Worm (Caenorhabditis elegans) whole organism, late embryonic: ENCODE measurements around the gene lido-13.

ENCODE experiments used
- C08G9.2 ChIP-seq: sonication (generic microtip); optimal IDR thresholded peaks from 2 replicates; lab custom pipeline; 2016; ENCODE audit warnings: mild to moderate bottlenecking, missing genetic modification characterization, moderate library complexity, missing compliant biosample characterization
- K09A11.1 ChIP-seq: sonication (generic microtip); optimal IDR thresholded peaks from 2 replicates; lab custom pipeline; 2017; ENCODE audit warnings: antibody characterized with exemption, mild to moderate bottlenecking, missing genetic modification characterization, missing compliant biosample characterization; ENCODE audit not compliant: insufficient read depth
- T23F11.4 ChIP-seq: fragments of 200-800 bp; sonication (Bioruptor generic); optimal IDR thresholded peaks from 2 replicates; lab custom pipeline; 2018; ENCODE audit warnings: mild to moderate bottlenecking, missing genetic modification characterization, missing compliant biosample characterization
- ahr-1 ChIP-seq: sonication (generic microtip); optimal IDR thresholded peaks from 2 replicates; lab custom pipeline; 2016; ENCODE audit warnings: missing genetic modification characterization, missing compliant biosample characterization
- ama-1 ChIP-seq: fragments of 150-350 bp; optimal IDR thresholded peaks from 2 replicates; lab custom pipeline; 2014
- ceh-14 ChIP-seq: sonication (generic microtip); optimal IDR thresholded peaks from 2 replicates; lab custom pipeline; 2016; ENCODE audit warnings: missing genotype, missing genetic modification characterization, missing compliant biosample characterization
- ceh-18 ChIP-seq: sonication (generic microtip); optimal IDR thresholded peaks from 2 replicates; lab custom pipeline; 2016; ENCODE audit warnings: missing genetic modification characterization, missing compliant biosample characterization
- ceh-19 ChIP-seq: fragments of 200-800 bp; sonication (Bioruptor generic); optimal IDR thresholded peaks from 2 replicates; lab custom pipeline; 2018; ENCODE audit warnings: mild to moderate bottlenecking, missing genetic modification characterization, missing compliant biosample characterization
- ceh-22 ChIP-seq: sonication (generic microtip); optimal IDR thresholded peaks from 2 replicates; lab custom pipeline; 2017; ENCODE audit warnings: missing biosample characterization, missing genetic modification characterization
- ceh-30 ChIP-seq: fragments of 150-350 bp; optimal IDR thresholded peaks from 2 replicates; lab custom pipeline; 2014; ENCODE audit warnings: missing biosample characterization, missing genetic modification characterization
- ceh-31 ChIP-seq: sonication (generic microtip); optimal IDR thresholded peaks from 2 replicates; lab custom pipeline; 2016; ENCODE audit warnings: missing genetic modification characterization, missing compliant biosample characterization
- ceh-34 ChIP-seq: sonication (generic microtip); optimal IDR thresholded peaks from 2 replicates; lab custom pipeline; 2016; ENCODE audit warnings: mild to moderate bottlenecking, missing genetic modification characterization, missing compliant biosample characterization
- ceh-45 ChIP-seq: fragments of 200-800 bp; sonication (Bioruptor generic); IDR thresholded peaks from 2 replicates; pipeline ENCODE4 v1.3.6; 2022; ENCODE audit warnings: missing genetic modification reagents, missing genetic modification characterization, missing compliant biosample characterization
- ceh-9 ChIP-seq: sonication (generic microtip); optimal IDR thresholded peaks from 2 replicates; lab custom pipeline; 2016; ENCODE audit warnings: mild to moderate bottlenecking, missing genetic modification characterization, inconsistent platforms, missing compliant biosample characterization
- che-1 ChIP-seq: sonication (generic microtip); optimal IDR thresholded peaks from 2 replicates; lab custom pipeline; 2016; ENCODE audit warnings: mild to moderate bottlenecking, missing genetic modification characterization, missing compliant biosample characterization
- dve-1 ChIP-seq: sonication (generic microtip); optimal IDR thresholded peaks from 2 replicates; lab custom pipeline; 2017; ENCODE audit warnings: antibody characterized with exemption, mild to moderate bottlenecking, missing genetic modification characterization, missing compliant biosample characterization
- elt-4 ChIP-seq: sonication (generic microtip); optimal IDR thresholded peaks from 2 replicates; lab custom pipeline; 2016; ENCODE audit warnings: missing genetic modification characterization, missing compliant biosample characterization
- ets-4 ChIP-seq: sonication (generic microtip); optimal IDR thresholded peaks from 2 replicates; lab custom pipeline; 2016; ENCODE audit warnings: missing genetic modification characterization, missing compliant biosample characterization
- fkh-6 ChIP-seq: sonication (generic microtip); optimal IDR thresholded peaks from 2 replicates; lab custom pipeline; 2016; ENCODE audit warnings: missing genetic modification characterization, missing compliant biosample characterization
- gmeb-2 ChIP-seq: sonication (generic microtip); optimal IDR thresholded peaks from 2 replicates; lab custom pipeline; 2016; ENCODE audit warnings: missing genetic modification characterization, inconsistent platforms, missing compliant biosample characterization
- hlh-13 ChIP-seq: fragments of 200-800 bp; sonication (Bioruptor generic); optimal IDR thresholded peaks from 2 replicates; lab custom pipeline; 2018; ENCODE audit warnings: mild to moderate bottlenecking, missing genetic modification characterization, missing compliant biosample characterization
- hlh-15 ChIP-seq: sonication (generic microtip); optimal IDR thresholded peaks from 2 replicates; lab custom pipeline; 2016; ENCODE audit warnings: missing genetic modification characterization, missing compliant biosample characterization
- hlh-30 ChIP-seq: sonication (generic microtip); optimal IDR thresholded peaks from 2 replicates; lab custom pipeline; 2017; ENCODE audit warnings: antibody characterized with exemption, missing genetic modification characterization, missing compliant biosample characterization; ENCODE audit not compliant: insufficient read depth
- hlh-6 ChIP-seq: sonication (generic microtip); optimal IDR thresholded peaks from 2 replicates; lab custom pipeline; 2016; ENCODE audit warnings: missing genotype, missing genetic modification characterization, missing compliant biosample characterization
- hlh-8 ChIP-seq: sonication (generic microtip); optimal IDR thresholded peaks from 2 replicates; lab custom pipeline; 2016; ENCODE audit warnings: missing genotype, missing genetic modification characterization, missing compliant biosample characterization
- lim-6 ChIP-seq: sonication (generic microtip); optimal IDR thresholded peaks from 2 replicates; lab custom pipeline; 2016; ENCODE audit warnings: missing genetic modification characterization, missing compliant biosample characterization
- lin-11 ChIP-seq: fragments of 200-800 bp; sonication (Bioruptor generic); optimal IDR thresholded peaks from 2 replicates; lab custom pipeline; 2018; ENCODE audit warnings: mild to moderate bottlenecking, missing genetic modification characterization, missing compliant biosample characterization
- madf-2 ChIP-seq: sonication (generic microtip); optimal IDR thresholded peaks from 2 replicates; lab custom pipeline; 2017; ENCODE audit warnings: missing genetic modification characterization, missing compliant biosample characterization
- mec-3 ChIP-seq: sonication (generic microtip); optimal IDR thresholded peaks from 2 replicates; lab custom pipeline; 2016; ENCODE audit warnings: borderline replicate concordance, missing genetic modification characterization, missing compliant biosample characterization
- nhr-11 ChIP-seq: fragments of 150-350 bp; optimal IDR thresholded peaks from 2 replicates; lab custom pipeline; 2014; ENCODE audit warnings: missing biosample characterization, missing genetic modification characterization
- npax-4 ChIP-seq: sonication (generic microtip); optimal IDR thresholded peaks from 2 replicates; lab custom pipeline; 2016; ENCODE audit warnings: missing genetic modification characterization, missing compliant biosample characterization
- odd-2 ChIP-seq: sonication (generic microtip); optimal IDR thresholded peaks from 2 replicates; lab custom pipeline; 2017; ENCODE audit warnings: antibody characterized with exemption, mild to moderate bottlenecking, missing genetic modification characterization, missing compliant biosample characterization
- pag-3 ChIP-seq: sonication (generic microtip); optimal IDR thresholded peaks from 2 replicates; lab custom pipeline; 2016; ENCODE audit warnings: missing compliant biosample characterization, missing genetic modification characterization, borderline replicate concordance
- pax-1 ChIP-seq: fragments of 150-350 bp; optimal IDR thresholded peaks from 2 replicates; lab custom pipeline; 2014; ENCODE audit warnings: missing biosample characterization, missing genetic modification characterization
- pqm-1 ChIP-seq: sonication (generic microtip); optimal IDR thresholded peaks from 2 replicates; lab custom pipeline; 2016; ENCODE audit warnings: missing genetic modification characterization, missing compliant biosample characterization
- sdc-2 ChIP-seq: sonication (generic microtip); optimal IDR thresholded peaks from 2 replicates; lab custom pipeline; 2016; ENCODE audit warnings: missing genotype, missing genetic modification characterization, missing compliant biosample characterization
- sox-2 ChIP-seq: fragments of 200-800 bp; sonication (Bioruptor generic); IDR thresholded peaks from 2 replicates; pipeline ENCODE4 v1.3.6; 2022; ENCODE audit warnings: missing genetic modification reagents, missing genetic modification characterization, missing compliant biosample characterization
- tbx-7 ChIP-seq: sonication (generic microtip); optimal IDR thresholded peaks from 2 replicates; lab custom pipeline; 2016; ENCODE audit warnings: missing genotype, missing genetic modification characterization, missing compliant biosample characterization
- unc-3 ChIP-seq, 2 experiments: fragments of 200-800 bp in 1 of 2; sonication (Bioruptor generic) in 1 of 2; sonication (generic microtip) in 1 of 2; conservative IDR thresholded peaks in 1 of 2; optimal IDR thresholded peaks in 1 of 2; 2 replicates each; pipeline versions ENCODE4 v1.3.6 to Lab custom; 2016 to 2022; ENCODE audit warnings: missing compliant biosample characterization in 2 of 2, missing genetic modification characterization in 2 of 2, missing genetic modification reagents in 1 of 2
- unc-42 ChIP-seq: sonication (generic microtip); optimal IDR thresholded peaks from 2 replicates; lab custom pipeline; 2016; ENCODE audit warnings: missing genotype, missing genetic modification characterization, missing compliant biosample characterization
- unc-55 ChIP-seq: sonication (generic microtip); optimal IDR thresholded peaks from 2 replicates; lab custom pipeline; 2017; ENCODE audit warnings: missing biosample characterization, missing genetic modification reagents, missing genetic modification characterization
- unc-86 ChIP-seq: sonication (generic microtip); optimal IDR thresholded peaks from 2 replicates; lab custom pipeline; 2016; ENCODE audit warnings: missing genetic modification characterization, missing compliant biosample characterization
- zip-5 ChIP-seq: sonication (generic microtip); optimal IDR thresholded peaks from 2 replicates; lab custom pipeline; 2016; ENCODE audit warnings: missing genetic modification characterization, missing compliant biosample characterization
- ztf-16 ChIP-seq: sonication (generic microtip); optimal IDR thresholded peaks from 2 replicates; lab custom pipeline; 2017; ENCODE audit warnings: missing genetic modification characterization, missing compliant biosample characterization

Gene lido-13

ce11 chrII:3091268-3091667 is 37.1 kb upstream of the lido-13 start, which contains the start of gene srg-21:
TSS of gene srg-21 (minus strand) at chrII:3091368.
- no peak for TF ChIP-seq odd-2 (tag; lab: Kevin White, UChicago)
- no peak for TF ChIP-seq npax-4
- no peak for TF ChIP-seq ahr-1 (tag; lab: Kevin White, UChicago)
- TF ChIP-seq fkh-6 (tag; lab: Kevin White, UChicago) = no peak
- no peak for TF ChIP-seq C08G9.2 (tag; lab: Kevin White, UChicago)
- no peak for TF ChIP-seq gmeb-2 (tag; lab: Kevin White, UChicago)
- TF ChIP-seq ceh-45 = no peak
- no peak for TF ChIP-seq K09A11.1

ce11 chrII:3087134-3087533 is 33.0 kb upstream of the lido-13 start:
- TF ChIP-seq mec-3 (tag; lab: Kevin White, UChicago) = no peak
- TF ChIP-seq hlh-15 (tag; lab: Kevin White, UChicago) = no peak
- TF ChIP-seq pax-1 (tag; lab: Kevin White, UChicago) = no peak
- TF ChIP-seq madf-2 = no peak
- TF ChIP-seq fkh-6 (tag; lab: Kevin White, UChicago) = no peak
- no peak for TF ChIP-seq hlh-8
- TF ChIP-seq zip-5 (tag; lab: Kevin White, UChicago) = no peak
- TF ChIP-seq unc-86 = no peak
- TF ChIP-seq lin-11 (tag; lab: Kevin White, UChicago) = no peak
- TF ChIP-seq ets-4 (tag; lab: Kevin White, UChicago) = no peak
- TF ChIP-seq lim-6 (tag; lab: Kevin White, UChicago) = no peak

ce11 chrII:3078496-3078895 is 24.4 kb upstream of the lido-13 start, which contains the start of gene copb-1:
TSS of gene copb-1 (plus strand) at chrII:3078796.
- no peak for TF ChIP-seq unc-55
- no peak for TF ChIP-seq sox-2 (GFP tag; lab: Robert Waterston, UW)
- TF ChIP-seq ceh-14 (tag; lab: Kevin White, UChicago) = no peak
- no peak for TF ChIP-seq tbx-7 (tag; lab: Kevin White, UChicago)
- TF ChIP-seq unc-42 (tag; lab: Kevin White, UChicago) = no peak
- TF ChIP-seq ztf-16 = no peak
- TF ChIP-seq ceh-22 (tag; lab: Kevin White, UChicago) = no peak
- TF ChIP-seq pqm-1 (tag; lab: Kevin White, UChicago) = no peak
- TF ChIP-seq ceh-19 (GFP tag; lab: Kevin White, UChicago) = no peak
- no peak for TF ChIP-seq ceh-31 (tag; lab: Kevin White, UChicago)
- no peak for TF ChIP-seq lin-11 (tag; lab: Kevin White, UChicago)
- no peak for TF ChIP-seq hlh-13 (GFP tag; lab: Kevin White, UChicago)
- TF ChIP-seq nhr-11 (tag; lab: Kevin White, UChicago) = no peak
- no peak for TF ChIP-seq sdc-2 (tag; lab: Kevin White, UChicago)
- TF ChIP-seq ama-1 (lab: Kevin White, UChicago) = no peak

- TF ChIP-seq sox-2 (GFP tag; lab: Robert Waterston, UW) (no peak), pax-1 (tag; lab: Kevin White, UChicago) (no peak), hlh-8 (no peak), ama-1 (lab: Kevin White, UChicago) (no peak), tbx-7 (tag; lab: Kevin White, UChicago) (no peak), odd-2 (tag; lab: Kevin White, UChicago) (no peak), hlh-30 (tag; lab: Kevin White, UChicago) (peak; percentile 82), hlh-6 (no peak), hlh-13 (GFP tag; lab: Kevin White, UChicago) (no peak), ceh-34 (tag; lab: Kevin White, UChicago) (peak; percentile 93), ceh-9 (tag; lab: Kevin White, UChicago) (no peak), elt-4 (tag; lab: Kevin White, UChicago) (no peak), unc-55 (peak; percentile 71), che-1 (peak; percentile 15), ceh-30 (no peak), dve-1 (no peak), T23F11.4 (peak; percentile 41), unc-3 (GFP tag; conservative IDR thresholded peaks at IDR 0.05; lab: Robert Waterston, UW) (peak; percentile 52; the same call in 1 of the 2 replicates), unc-3 (tag; optimal IDR thresholded peaks at IDR 0.05; lab: Kevin White, UChicago) (peak; percentile 38), ets-4 (tag; lab: Kevin White, UChicago) (no peak), pqm-1 (tag; lab: Kevin White, UChicago) (no peak), ztf-16 (no peak), lin-11 (tag; lab: Kevin White, UChicago) (no peak), unc-86 (peak; percentile 15), ahr-1 (tag; lab: Kevin White, UChicago) (no peak), unc-42 (tag; lab: Kevin White, UChicago) (peak; percentile 80), ceh-19 (GFP tag; lab: Kevin White, UChicago) (peak; percentile 42), hlh-15 (tag; lab: Kevin White, UChicago) (no peak), pag-3 (no peak), ceh-45 (no peak), ceh-18 (tag; lab: Kevin White, UChicago) (peak; percentile 49)
These were observed 22.8 kb upstream of the lido-13 start, which contains the start of gene Y25C1A.8 for ce11 chrII:3076915-3077314. TSS of gene Y25C1A.8 (minus strand) at chrII:3076959.
